Fruit fly (Drosophila melanogaster) whole organism, embryonic: ENCODE data around the gene CG11052.

Experiments used
- Bdp1 ChIP-seq: fragments of 200-800 bp; sonication (Bioruptor generic); optimal IDR thresholded peaks from 3 replicates; lab custom pipeline; 2016; ENCODE audit warnings: missing biosample characterization, missing genetic modification characterization
- Bgb ChIP-seq: fragments of 200-800 bp; sonication (Bioruptor generic); IDR thresholded peaks from 2 replicates; pipeline ENCODE4 v1.3.6; 2022; ENCODE audit warnings: missing biosample characterization, missing genetic modification characterization; ENCODE audit not compliant: partially characterized antibody
- CG11456 ChIP-seq: fragments of 200-800 bp; sonication (Bioruptor generic); IDR thresholded peaks from 3 replicates; pipeline ENCODE4 v1.3.6; 2022; ENCODE audit warnings: missing biosample characterization, missing genetic modification characterization
- CG12744 ChIP-seq: fragments of 200-800 bp; sonication (Bioruptor generic); optimal IDR thresholded peaks from 2 replicates; lab custom pipeline; 2016; ENCODE audit warnings: missing biosample characterization, missing genetic modification characterization
- CG14441 ChIP-seq: fragments of 200-800 bp; sonication (Bioruptor generic); IDR thresholded peaks from 2 replicates; pipeline ENCODE4 v1.3.6; 2022; ENCODE audit warnings: missing biosample characterization, missing genetic modification characterization
- CG14860 ChIP-seq: fragments of 200-800 bp; sonication (Bioruptor generic); IDR thresholded peaks from 3 replicates; pipeline ENCODE4 v1.3.6; 2022; ENCODE audit warnings: missing biosample characterization, missing genetic modification characterization; ENCODE audit not compliant: partially characterized antibody
- CG16813 ChIP-seq: fragments of 200-800 bp; sonication (Bioruptor generic); IDR thresholded peaks from 3 replicates; pipeline ENCODE4 v1.3.6; 2022; ENCODE audit warnings: missing biosample characterization, missing genetic modification characterization; ENCODE audit not compliant: partially characterized antibody
- CG17328 ChIP-seq: fragments of 200-800 bp; sonication (Bioruptor generic); IDR thresholded peaks from 2 replicates; pipeline ENCODE4 v1.3.6; 2022; ENCODE audit warnings: missing biosample characterization, missing genetic modification characterization
- CG18764 ChIP-seq: fragments of 200-800 bp; sonication (Bioruptor generic); optimal IDR thresholded peaks from 3 replicates; lab custom pipeline; 2016; ENCODE audit warnings: missing biosample characterization, missing genetic modification characterization
- CG2129 ChIP-seq: fragments of 200-800 bp; sonication (Bioruptor generic); IDR thresholded peaks from 2 replicates; pipeline ENCODE4 v1.3.6; 2022; ENCODE audit warnings: missing biosample characterization, missing genetic modification characterization; ENCODE audit not compliant: partially characterized antibody
- CG3281 ChIP-seq: fragments of 200-800 bp; sonication (Bioruptor generic); optimal IDR thresholded peaks from 3 replicates; lab custom pipeline; 2017; ENCODE audit warnings: missing biosample characterization, mild to moderate bottlenecking, missing genetic modification characterization
- CG33557 ChIP-seq: fragments of 200-800 bp; sonication (Bioruptor generic); optimal IDR thresholded peaks from 2 replicates; lab custom pipeline; 2019; ENCODE audit warnings: missing biosample characterization, mild to moderate bottlenecking, missing genetic modification characterization, moderate library complexity
- CG3847 ChIP-seq: fragments of 200-800 bp; sonication (Bioruptor generic); IDR thresholded peaks from 2 replicates; pipeline ENCODE4 v1.3.6; 2022; ENCODE audit warnings: missing biosample characterization, missing genetic modification characterization
- CG5180 ChIP-seq: fragments of 200-800 bp; sonication (Bioruptor generic); optimal IDR thresholded peaks from 3 replicates; lab custom pipeline; 2017; ENCODE audit warnings: missing biosample characterization, missing genetic modification characterization, mild to moderate bottlenecking, moderate library complexity, missing genetic modification reagents
- CG6854 ChIP-seq: fragments of 200-800 bp; sonication (Bioruptor generic); optimal IDR thresholded peaks from 3 replicates; lab custom pipeline; 2017; ENCODE audit warnings: missing biosample characterization, mild to moderate bottlenecking, missing genetic modification characterization
- CG7786 ChIP-seq: fragments of 200-800 bp; sonication (Bioruptor generic); optimal IDR thresholded peaks from 2 replicates; lab custom pipeline; 2016; ENCODE audit warnings: missing biosample characterization, missing genetic modification characterization
- CG7963 ChIP-seq: fragments of 200-800 bp; sonication (Bioruptor generic); IDR thresholded peaks from 3 replicates; pipeline ENCODE4 v1.3.6; 2022; ENCODE audit warnings: missing biosample characterization, missing genetic modification characterization; ENCODE audit not compliant: partially characterized antibody
- CG8290 ChIP-seq, 3 experiments: fragments of 200-800 bp; sonication (Bioruptor generic); optimal IDR thresholded peaks; 2 replicates each; lab custom pipeline; 2016 to 2019; ENCODE audit warnings: missing biosample characterization in 3 of 3, missing genetic modification characterization in 3 of 3, mild to moderate bottlenecking in 2 of 3, moderate library complexity in 1 of 3
- CG8359 ChIP-seq: fragments of 200-800 bp; sonication (Bioruptor generic); optimal IDR thresholded peaks from 2 replicates; lab custom pipeline; 2017; ENCODE audit warnings: missing biosample characterization, mild to moderate bottlenecking, missing genetic modification characterization, borderline replicate concordance
- CG9609 ChIP-seq: fragments of 200-800 bp; sonication (Bioruptor generic); optimal IDR thresholded peaks from 3 replicates; lab custom pipeline; 2016; ENCODE audit warnings: missing biosample characterization, missing genetic modification characterization
- CHES-1-like ChIP-seq: fragments of 200-800 bp; sonication (Bioruptor generic); optimal IDR thresholded peaks from 2 replicates; lab custom pipeline; 2016; ENCODE audit warnings: missing biosample characterization, missing genetic modification characterization
- CoRest ChIP-seq: fragments of 200-800 bp; sonication (Bioruptor generic); optimal IDR thresholded peaks from 3 replicates; lab custom pipeline; 2018; ENCODE audit warnings: missing biosample characterization, mild to moderate bottlenecking, missing genetic modification characterization, moderate library complexity
- Dbx ChIP-seq: fragments of 200-800 bp; sonication (Bioruptor generic); IDR thresholded peaks from 3 replicates; pipeline ENCODE4 v1.3.6; 2022; ENCODE audit warnings: missing biosample characterization, missing genetic modification characterization
- Deaf1 ChIP-seq: fragments of 200-800 bp; optimal IDR thresholded peaks from 3 replicates; lab custom pipeline; 2019; ENCODE audit warnings: missing biosample characterization, mild to moderate bottlenecking, missing genetic modification characterization, moderate library complexity
- Dip2 ChIP-seq: fragments of 200-800 bp; sonication (Bioruptor generic); IDR thresholded peaks from 2 replicates; pipeline ENCODE4 v1.3.6; 2022; ENCODE audit warnings: missing biosample characterization, missing genetic modification characterization
- Drgx ChIP-seq: fragments of 200-800 bp; sonication (Bioruptor generic); IDR thresholded peaks from 2 replicates; pipeline ENCODE4 v1.3.6; 2022; ENCODE audit warnings: missing biosample characterization, missing genetic modification characterization
- Fer1 ChIP-seq: fragments of 200-800 bp; sonication (Bioruptor generic); optimal IDR thresholded peaks from 2 replicates; lab custom pipeline; 2017; ENCODE audit warnings: missing biosample characterization, mild to moderate bottlenecking, missing genetic modification characterization
- Hmx ChIP-seq: fragments of 200-800 bp; sonication (Bioruptor generic); optimal IDR thresholded peaks from 2 replicates; lab custom pipeline; 2016; ENCODE audit warnings: missing biosample characterization, missing genetic modification characterization
- Hr39 ChIP-seq: fragments of >200 bp; optimal IDR thresholded peaks from 2 replicates; lab custom pipeline; 2017
- Hr78 ChIP-seq, 2 experiments: fragments of 200-800 bp in 1 of 2; fragments of >200 bp in 1 of 2; sonication (Bioruptor generic) in 1 of 2; optimal IDR thresholded peaks; 2 replicates each; lab custom pipeline; 2017 to 2019; ENCODE audit warnings: missing biosample characterization in 2 of 2, missing genetic modification characterization in 2 of 2, mild to moderate bottlenecking in 1 of 2, moderate library complexity in 1 of 2
- NC2α ChIP-seq: fragments of 200-800 bp; sonication (Bioruptor generic); optimal IDR thresholded peaks from 2 replicates; lab custom pipeline; 2016; ENCODE audit warnings: missing biosample characterization, missing genetic modification characterization
- NK7.1 ChIP-seq: fragments of 200-800 bp; sonication (Bioruptor generic); optimal IDR thresholded peaks from 3 replicates; lab custom pipeline; 2016; ENCODE audit warnings: missing biosample characterization, missing genetic modification characterization
- Nf-YA ChIP-seq: fragments of 200-800 bp; sonication (Bioruptor generic); IDR thresholded peaks from 2 replicates; pipeline ENCODE4 v1.3.6; 2022; ENCODE audit warnings: missing biosample characterization, missing genetic modification characterization
- Pdp1 ChIP-seq, 2 experiments: fragments of 200-800 bp; sonication (Bioruptor generic); optimal IDR thresholded peaks; 3 replicates each; lab custom pipeline; 2016; ENCODE audit warnings: missing biosample characterization in 2 of 2, missing genetic modification characterization in 2 of 2, mild to moderate bottlenecking in 1 of 2, moderate library complexity in 1 of 2
- Sin3A ChIP-seq: fragments of >200 bp; optimal IDR thresholded peaks from 2 replicates; lab custom pipeline; 2018
- Sry-β ChIP-seq: fragments of 200-800 bp; sonication (Bioruptor generic); optimal IDR thresholded peaks from 2 replicates; lab custom pipeline; 2018; ENCODE audit warnings: missing biosample characterization, mild to moderate bottlenecking, missing genetic modification characterization, moderate library complexity
- Sry-δ ChIP-seq: fragments of 200-800 bp; sonication (Bioruptor generic); optimal IDR thresholded peaks from 2 replicates; lab custom pipeline; 2016; ENCODE audit warnings: missing biosample characterization, missing genetic modification characterization
- Xrp1 ChIP-seq: fragments of 200-800 bp; sonication (Bioruptor generic); IDR thresholded peaks from 2 replicates; pipeline ENCODE4 v1.3.6; 2022; ENCODE audit warnings: missing biosample characterization, missing genetic modification characterization
- aop ChIP-seq: fragments of 200-800 bp; sonication (Bioruptor generic); IDR thresholded peaks from 2 replicates; pipeline ENCODE4 v1.3.6; 2022; ENCODE audit warnings: missing biosample characterization, missing genetic modification characterization
- bowl ChIP-seq: fragments of 200-800 bp; sonication (Bioruptor generic); IDR thresholded peaks from 2 replicates; pipeline ENCODE4 v1.3.6; 2022; ENCODE audit warnings: missing biosample characterization, missing genetic modification characterization
- chinmo ChIP-seq: fragments of 200-800 bp; sonication (Bioruptor generic); IDR thresholded peaks from 4 replicates; pipeline ENCODE4 v1.3.6; 2022; ENCODE audit warnings: missing biosample characterization, missing genetic modification characterization; ENCODE audit not compliant: partially characterized antibody
- fd3F ChIP-seq: fragments of 200-800 bp; sonication (Bioruptor generic); optimal IDR thresholded peaks from 2 replicates; lab custom pipeline; 2018; ENCODE audit warnings: missing biosample characterization, mild to moderate bottlenecking, missing genetic modification characterization, moderate library complexity
- fd96Cb ChIP-seq: fragments of 200-800 bp; sonication (Bioruptor generic); optimal IDR thresholded peaks from 2 replicates; lab custom pipeline; 2018; ENCODE audit warnings: missing biosample characterization, mild to moderate bottlenecking, missing genetic modification characterization, moderate library complexity
- her ChIP-seq: fragments of 200-800 bp; sonication (Bioruptor generic); optimal IDR thresholded peaks from 2 replicates; lab custom pipeline; 2016; ENCODE audit warnings: missing biosample characterization, missing genetic modification characterization
- klu ChIP-seq: fragments of 200-800 bp; sonication (Bioruptor generic); IDR thresholded peaks from 2 replicates; pipeline ENCODE4 v1.3.6; 2022; ENCODE audit warnings: missing biosample characterization, missing genetic modification characterization
- otp ChIP-seq: fragments of 200-800 bp; sonication (Bioruptor generic); IDR thresholded peaks from 3 replicates; pipeline ENCODE4, ENCODE4 v1.3.6; 2022; ENCODE audit warnings: missing biosample characterization, missing genetic modification characterization
- sim ChIP-seq: fragments of 200-800 bp; sonication (Bioruptor generic); IDR thresholded peaks from 2 replicates; pipeline ENCODE4 v1.3.6; 2022; ENCODE audit warnings: missing biosample characterization, missing genetic modification characterization
- sug ChIP-seq: fragments of 200-800 bp; optimal IDR thresholded peaks from 2 replicates; lab custom pipeline; 2019; ENCODE audit warnings: missing biosample characterization, mild to moderate bottlenecking, missing genetic modification characterization, moderate library complexity
- tio ChIP-seq: fragments of 200-800 bp; sonication (Bioruptor generic); optimal IDR thresholded peaks from 2 replicates; lab custom pipeline; 2017; ENCODE audit warnings: missing biosample characterization, missing genetic modification characterization, inconsistent platforms
- wdn ChIP-seq: fragments of 200-800 bp; sonication (Bioruptor generic); IDR thresholded peaks from 2 replicates; pipeline ENCODE4 v1.3.6; 2022; ENCODE audit warnings: missing biosample characterization, missing genetic modification characterization

CG11052 gene

dm6 chr3R:7962778-7963494 is 46.2 kb downstream of the CG11052 start (continued):
- TF ChIP-seq NK7.1 (GFP tag; lab: Kevin White, UChicago) (no peak), tio (GFP tag; lab: Kevin White, UChicago) (peak; percentile 76), CG16813 (GFP tag; lab: Robert Waterston, UW) (no peak), CG9609 (GFP tag; lab: Kevin White, UChicago) (no peak), Nf-YA (GFP tag; lab: Robert Waterston, UW) (no peak), CG7786 (no peak), Hr39 (lab: Kevin White, UChicago) (no peak), klu (GFP tag; lab: Robert Waterston, UW) (no peak), CG2129 (GFP tag; lab: Robert Waterston, UW) (no peak), CG5180 (GFP tag; lab: Kevin White, UChicago) (peak; percentile 94), CG6854 (GFP tag; lab: Kevin White, UChicago) (no peak), Dip2 (GFP tag; lab: Robert Waterston, UW) (no peak), CG3847 (GFP tag; lab: Robert Waterston, UW) (no peak), CG3281 (no peak), Xrp1 (GFP tag; lab: Robert Waterston, UW) (peak; percentile 61; the same call in 1 of the 2 replicates), Dbx (no peak), Hmx (GFP tag; lab: Kevin White, UChicago) (no peak), CG18764 (GFP tag; lab: Kevin White, UChicago) (no peak), CG8290 (GFP tag; optimal IDR thresholded peaks at IDR 0.05; lab: Kevin White, UChicago) (no peak), CG8290 (tag; optimal IDR thresholded peaks at IDR 0.05; lab: Kevin White, UChicago) (no peak), her (no peak), Fer1 (no peak), bowl (no peak), aop (GFP tag; lab: Robert Waterston, UW) (peak; percentile 74), CHES-1-like (GFP tag; lab: Kevin White, UChicago) (no peak), CG8359 (GFP tag; lab: Kevin White, UChicago) (peak; percentile 19), sim (GFP tag; lab: Robert Waterston, UW) (no peak), Sry-δ (no peak), fd96Cb (tag; lab: Kevin White, UChicago) (peak; percentile 68), Deaf1 (tag; lab: Kevin White, UChicago) (no peak), CG17328 (GFP tag; lab: Robert Waterston, UW) (peak; percentile 58; the same call in 1 of the 2 replicates), CG11456 (GFP tag; lab: Robert Waterston, UW) (no peak), CG12744 (no peak), chinmo (GFP tag; lab: Robert Waterston, UW) (no peak), Pdp1 (GFP tag; optimal IDR thresholded peaks at IDR 0.05; lab: Kevin White, UChicago) (no peak), fd3F (GFP tag; lab: Kevin White, UChicago) (no peak), Bgb (GFP tag; lab: Robert Waterston, UW) (no peak), CG14860 (GFP tag; lab: Robert Waterston, UW) (0 out of 3 replicates have a peak, but pooled peaks have one; percentile 34), otp (GFP tag; lab: Robert Waterston, UW) (no peak), CoRest (tag; lab: Kevin White, UChicago) (peak; percentile 72), CG14441 (no peak), CG33557 (GFP tag; lab: Kevin White, UChicago) (peak; percentile 72), Sry-β (GFP tag; lab: Kevin White, UChicago) (peak; percentile 13), Sin3A (lab: Kevin White, UChicago) (no peak), sug (no peak), NC2α (GFP tag; lab: Kevin White, UChicago) (no peak), CG7963 (no peak), wdn (GFP tag; lab: Robert Waterston, UW) (no peak), Drgx (GFP tag; lab: Robert Waterston, UW) (no peak), Hr78 (GFP tag; optimal IDR thresholded peaks at IDR 0.05; lab: Kevin White, UChicago) (no peak), Bdp1 (GFP tag; lab: Kevin White, UChicago) (no peak)
